Worm (Caenorhabditis elegans) whole organism, L4/young adult: ENCODE data around the gene irld-44.
"Not testable (repeated sequence)": the region's sequence is repeated elsewhere in the genome, so short reads cannot be mapped to it uniquely, and the experiment has no call there.

Experiments
- W03F9.2 ChIP-seq: fragments of 150-350 bp; optimal IDR thresholded peaks from 2 replicates; lab custom pipeline; 2014; ENCODE audit warnings: missing biosample characterization, missing genetic modification characterization
- dao-5 ChIP-seq: sonication (generic microtip); optimal IDR thresholded peaks from 2 replicates; lab custom pipeline; 2016; ENCODE audit warnings: missing genotype, missing genetic modification characterization, moderate library complexity, missing compliant biosample characterization
- him-1 ChIP-seq: sonication (generic microtip); optimal IDR thresholded peaks from 2 replicates; lab custom pipeline; 2016; ENCODE audit warnings: missing genotype, missing genetic modification reagents, missing genetic modification characterization, missing compliant biosample characterization

Gene irld-44

ce11 chrV:1692494-1692893, 41.3 kb downstream of the irld-44 start, which contains the start of gene Y46H3C.5:
Gene Y46H3C.5, minus strand, starts transcription at chrV:1692495.
- not testable (repeated sequence) for TF ChIP-seq dao-5 (tag; lab: Kevin White, UChicago); W03F9.2; him-1

- TF ChIP-seq him-1; W03F9.2; dao-5 (tag; lab: Kevin White, UChicago): not testable (repeated sequence)
These were observed 42.7 kb downstream of the irld-44 start, which contains the start of gene Y46H3C.7 for ce11 chrV:1693876-1694275. Gene Y46H3C.7, minus strand, starts transcription at chrV:1694022.

ce11 chrV:1698400-1698799, 47.3 kb downstream of the irld-44 start:
- TF ChIP-seq W03F9.2 (no peak), dao-5 (tag; lab: Kevin White, UChicago) (no peak), him-1 (no peak)

- no peak for TF ChIP-seq dao-5 (tag; lab: Kevin White, UChicago)
- TF ChIP-seq W03F9.2: no peak
- TF ChIP-seq him-1: no peak
These were observed 48.2 kb downstream of the irld-44 start for ce11 chrV:1699228-1699795.

DNA sequence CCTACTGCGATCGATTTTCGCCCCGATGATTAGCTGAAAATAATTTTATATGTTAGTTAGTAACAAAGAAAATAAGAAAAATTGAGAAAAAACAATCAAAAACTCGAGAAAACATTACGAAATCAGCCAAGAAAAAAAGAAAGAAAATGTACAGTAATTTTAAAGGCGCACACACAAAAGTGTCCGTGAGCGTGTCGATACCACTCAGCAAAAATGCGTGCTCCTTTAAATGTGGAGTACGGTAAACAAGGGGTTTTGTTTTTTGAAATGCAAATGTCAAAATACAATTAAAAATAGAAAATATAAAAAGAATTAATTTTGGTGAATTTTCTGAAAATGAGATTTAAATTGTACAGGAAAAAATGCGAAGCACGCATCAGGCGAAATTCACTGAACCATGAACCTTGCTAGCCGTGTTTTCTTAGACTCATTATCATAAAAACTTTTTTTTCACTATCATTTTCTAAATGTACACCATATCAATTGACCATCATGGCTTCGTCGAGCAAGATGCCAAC, 50.5 kb downstream of the irld-44 start, which contains the start of gene srw-90:
Gene srw-90 (plus strand): TSS at position 468 of the 518 bp plus-strand sequence.
- no peak for TF ChIP-seq W03F9.2
- TF ChIP-seq dao-5 (tag; lab: Kevin White, UChicago): no peak
- no peak for TF ChIP-seq him-1
